Worm (Caenorhabditis elegans) whole organism, early embryonic: ENCODE measurements around the gene smf-2.

ENCODE experiments used
- B0310.2 ChIP-seq: sonication (generic microtip); optimal IDR thresholded peaks from 2 replicates; lab custom pipeline; 2016; ENCODE audit warnings: mild to moderate bottlenecking, missing genetic modification characterization, missing compliant biosample characterization
- F13C5.2 ChIP-seq: sonication (generic microtip); optimal IDR thresholded peaks from 2 replicates; lab custom pipeline; 2017; ENCODE audit warnings: mild to moderate bottlenecking, missing genetic modification characterization, inconsistent platforms, missing compliant biosample characterization
- aly-1 ChIP-seq: sonication (generic microtip); optimal IDR thresholded peaks from 2 replicates; lab custom pipeline; 2016; ENCODE audit warnings: missing genetic modification characterization, missing compliant biosample characterization
- ama-1 ChIP-seq: fragments of 150-350 bp; optimal IDR thresholded peaks from 2 replicates; lab custom pipeline; 2014
- ceh-13 ChIP-seq: fragments of 200-800 bp; sonication (Bioruptor generic); optimal IDR thresholded peaks from 2 replicates; lab custom pipeline; 2018; ENCODE audit warnings: mild to moderate bottlenecking, missing genetic modification characterization, missing compliant biosample characterization
- ceh-36 ChIP-seq: sonication (generic microtip); optimal IDR thresholded peaks from 2 replicates; lab custom pipeline; 2016; ENCODE audit warnings: missing genetic modification characterization, inconsistent platforms, missing compliant biosample characterization
- ets-7 ChIP-seq: sonication (generic microtip); optimal IDR thresholded peaks from 2 replicates; lab custom pipeline; 2016; ENCODE audit warnings: missing genotype, missing genetic modification characterization, missing compliant biosample characterization
- flt-1 ChIP-seq: fragments of 200-800 bp; sonication (Bioruptor generic); IDR thresholded peaks from 2 replicates; pipeline ENCODE4 v1.3.6; 2022; ENCODE audit warnings: missing genetic modification characterization, missing compliant biosample characterization
- hmbx-1 ChIP-seq: sonication (generic microtip); optimal IDR thresholded peaks from 2 replicates; lab custom pipeline; 2016; ENCODE audit warnings: mild to moderate bottlenecking, missing genetic modification characterization, missing compliant biosample characterization
- hmg-4 ChIP-seq: fragments of 200-800 bp; sonication (Bioruptor generic); optimal IDR thresholded peaks from 2 replicates; lab custom pipeline; 2018; ENCODE audit warnings: mild to moderate bottlenecking, missing genetic modification characterization, missing compliant biosample characterization
- hnd-1 ChIP-seq: sonication (generic microtip); optimal IDR thresholded peaks from 2 replicates; lab custom pipeline; 2016; ENCODE audit warnings: missing genetic modification characterization, missing compliant biosample characterization
- pes-1 ChIP-seq: fragments of 200-800 bp; sonication (Bioruptor generic); IDR thresholded peaks from 2 replicates; pipeline ENCODE4 v1.3.6; 2022; ENCODE audit warnings: missing genetic modification reagents, missing genetic modification characterization, missing compliant biosample characterization
- scrt-1 ChIP-seq: fragments of 200-800 bp; sonication (Bioruptor generic); IDR thresholded peaks from 2 replicates; pipeline ENCODE4 v1.3.6; 2022; ENCODE audit warnings: missing genetic modification characterization, missing compliant biosample characterization
- sea-1 ChIP-seq: fragments of 200-800 bp; sonication (Bioruptor generic); conservative IDR thresholded peaks from 2 replicates; pipeline ENCODE4 v1.3.6; 2022; ENCODE audit warnings: missing genetic modification characterization, missing compliant biosample characterization
- tbx-11 ChIP-seq: fragments of 200-800 bp; sonication (Bioruptor generic); IDR thresholded peaks from 2 replicates; pipeline ENCODE4 v1.3.6; 2022; ENCODE audit warnings: missing genetic modification characterization, missing compliant biosample characterization
- tbx-37 ChIP-seq: fragments of 200-800 bp; sonication (Bioruptor generic); conservative IDR thresholded peaks from 2 replicates; pipeline ENCODE4 v1.3.6; 2022; ENCODE audit warnings: missing genetic modification reagents, missing genetic modification characterization, missing compliant biosample characterization
- tra-4 ChIP-seq: sonication (generic microtip); optimal IDR thresholded peaks from 2 replicates; lab custom pipeline; 2017; ENCODE audit warnings: missing genetic modification characterization, missing compliant biosample characterization

The smf-2 gene

DNA sequence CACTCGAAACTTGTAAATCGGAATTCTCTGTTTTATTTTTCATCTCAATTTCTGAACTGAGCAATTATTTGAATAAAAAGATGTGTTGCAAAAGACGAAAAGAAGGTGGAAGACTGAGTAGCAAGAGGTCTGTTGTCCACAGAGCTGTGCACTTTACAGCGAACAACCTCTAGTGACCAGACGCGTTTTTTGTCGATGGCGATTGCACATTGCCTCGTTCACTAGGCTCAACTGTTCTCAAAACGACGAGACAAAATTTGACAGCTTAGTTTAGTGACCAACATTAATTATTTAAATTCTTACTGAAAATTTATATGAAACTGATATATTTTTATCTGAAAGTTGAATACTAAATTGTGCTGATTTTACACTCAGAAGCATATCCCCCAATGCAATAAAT, 14.7 kb upstream of the smf-2 start, which contains the start of gene R03E9.2:
Gene R03E9.2, minus strand, starts transcription at position 101 of the 400 bp plus-strand sequence.
- no peak for TF ChIP-seq ceh-13 (GFP tag; lab: Kevin White, UChicago)
- TF ChIP-seq B0310.2: no peak
- no peak for TF ChIP-seq pes-1 (GFP tag; lab: Robert Waterston, UW)

ce11 chrX:6729593-6729992, 11.1 kb upstream of the smf-2 start, which contains the start of gene K11G12.6:
K11G12.6 (minus strand) TSS chrX:6729657.
- no peak for TF ChIP-seq F13C5.2 (tag; lab: Kevin White, UChicago)

- TF ChIP-seq pes-1 (GFP tag; lab: Robert Waterston, UW) (no peak), hmg-4 (no peak), ets-7 (tag; lab: Kevin White, UChicago) (no peak), hmbx-1 (tag; lab: Kevin White, UChicago) (no peak), flt-1 (GFP tag; lab: Robert Waterston, UW) (no peak), ceh-36 (tag; lab: Kevin White, UChicago) (no peak), sea-1 (GFP tag; lab: Robert Waterston, UW) (no peak), tra-4 (no peak), hnd-1 (no peak), tbx-37 (GFP tag; lab: Robert Waterston, UW) (no peak), F13C5.2 (tag; lab: Kevin White, UChicago) (no peak), tbx-11 (GFP tag; lab: Robert Waterston, UW) (no peak), ceh-13 (GFP tag; lab: Kevin White, UChicago) (no peak), aly-1 (tag; lab: Kevin White, UChicago) (no peak), B0310.2 (no peak), scrt-1 (no peak), ama-1 (lab: Kevin White, UChicago) (no peak)
Observed at ce11 chrX:6728820-6729396, 10.4 kb upstream of the smf-2 start.

DNA sequence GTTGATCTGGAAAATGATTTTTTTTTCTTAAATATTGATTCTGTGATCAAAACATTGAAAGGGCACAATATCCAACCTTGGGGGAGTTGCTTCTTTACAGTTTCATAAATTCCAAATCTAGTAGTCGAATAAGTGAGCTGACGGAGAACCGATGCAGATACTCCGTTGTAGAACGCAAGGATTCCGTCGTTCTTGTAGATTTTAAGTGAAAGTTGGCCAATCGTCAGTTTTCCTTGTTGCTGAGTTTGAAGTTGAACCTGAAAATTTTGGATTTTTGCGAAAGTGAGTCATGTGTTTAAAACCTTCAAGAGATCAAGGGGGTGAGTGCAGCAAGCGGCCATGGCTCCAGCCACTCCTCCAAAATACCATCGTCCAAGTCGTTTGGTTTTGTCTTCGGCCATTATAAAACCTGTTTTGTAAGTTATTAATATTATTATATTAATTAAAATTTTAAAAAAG, 6.8 kb upstream of the smf-2 start, which contains the start of gene slc-25A10:
Gene slc-25A10, minus strand, starts transcription at position 409 of the 459 bp plus-strand sequence.
- no peak for TF ChIP-seq ceh-13 (GFP tag; lab: Kevin White, UChicago)
- no peak for TF ChIP-seq ceh-36 (tag; lab: Kevin White, UChicago)
- TF ChIP-seq tra-4: no peak
- no peak for TF ChIP-seq pes-1 (GFP tag; lab: Robert Waterston, UW)
- no peak for TF ChIP-seq sea-1 (GFP tag; lab: Robert Waterston, UW)
- no peak for TF ChIP-seq ets-7 (tag; lab: Kevin White, UChicago)
- TF ChIP-seq hnd-1: no peak
- no peak for TF ChIP-seq aly-1 (tag; lab: Kevin White, UChicago)
- no peak for TF ChIP-seq hmbx-1 (tag; lab: Kevin White, UChicago)
- no peak for TF ChIP-seq scrt-1
- TF ChIP-seq flt-1 (GFP tag; lab: Robert Waterston, UW): no peak
- no peak for TF ChIP-seq ama-1 (lab: Kevin White, UChicago)
- TF ChIP-seq tbx-37 (GFP tag; lab: Robert Waterston, UW): no peak

DNA sequence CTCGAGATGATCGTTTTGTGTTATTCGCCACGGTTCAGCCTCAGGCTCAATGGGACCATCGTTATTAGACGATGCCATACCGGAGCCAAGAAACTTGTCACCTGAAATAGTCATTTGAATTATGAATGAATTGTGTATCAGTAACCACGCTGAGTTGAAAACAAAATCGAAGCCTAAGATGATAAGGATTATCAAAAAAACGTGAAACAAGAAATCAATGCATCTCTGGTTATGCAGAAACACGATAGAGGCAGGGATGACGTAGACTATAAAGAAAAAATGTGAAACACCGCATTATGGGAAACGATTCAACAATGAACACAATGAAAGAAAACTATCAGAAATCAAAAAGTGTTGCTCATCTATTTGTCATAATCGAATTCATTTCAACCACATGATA, 4.5 kb upstream of the smf-2 start, which contains the start of gene smf-1:
Gene smf-1, minus strand, starts transcription at position 101 of the 400 bp plus-strand sequence.
- no peak for TF ChIP-seq ama-1 (lab: Kevin White, UChicago)
- TF ChIP-seq flt-1 (GFP tag; lab: Robert Waterston, UW): no peak
- TF ChIP-seq tra-4: no peak
- no peak for TF ChIP-seq ceh-13 (GFP tag; lab: Kevin White, UChicago)
- no peak for TF ChIP-seq F13C5.2 (tag; lab: Kevin White, UChicago)
- no peak for TF ChIP-seq pes-1 (GFP tag; lab: Robert Waterston, UW)
- no peak for TF ChIP-seq sea-1 (GFP tag; lab: Robert Waterston, UW)
- no peak for TF ChIP-seq ets-7 (tag; lab: Kevin White, UChicago)
- TF ChIP-seq hmbx-1 (tag; lab: Kevin White, UChicago): no peak
- TF ChIP-seq scrt-1: no peak
- no peak for TF ChIP-seq tbx-37 (GFP tag; lab: Robert Waterston, UW)
- TF ChIP-seq tbx-11 (GFP tag; lab: Robert Waterston, UW): no peak
- TF ChIP-seq aly-1 (tag; lab: Kevin White, UChicago): no peak
- TF ChIP-seq hnd-1: no peak
- no peak for TF ChIP-seq hmg-4
- TF ChIP-seq B0310.2: no peak
- TF ChIP-seq ceh-36 (tag; lab: Kevin White, UChicago): no peak

DNA sequence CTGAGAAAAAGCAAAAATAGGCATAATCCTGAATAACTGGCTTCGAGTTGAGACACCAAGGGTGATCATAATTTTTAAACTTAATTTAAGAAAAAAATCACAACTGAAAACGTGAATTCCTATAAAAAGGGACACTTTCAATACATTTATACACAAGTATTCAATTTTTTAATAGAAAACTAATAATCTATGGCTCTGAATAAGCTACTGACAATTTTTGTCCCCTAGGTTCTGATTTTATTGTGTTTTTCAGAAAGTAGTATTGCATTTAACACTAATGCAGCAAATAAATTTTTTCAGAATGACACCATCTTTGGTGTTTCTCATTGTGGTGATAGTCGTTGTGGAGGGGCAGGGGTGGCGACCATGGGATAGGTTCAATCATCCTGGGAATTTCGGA, 5.2 kb downstream of the smf-2 start, which contains the start of gene nas-11:
Gene nas-11, plus strand, starts transcription at position 301 of the 400 bp plus-strand sequence.
- TF ChIP-seq tbx-11 (GFP tag; lab: Robert Waterston, UW) (no peak), tbx-37 (GFP tag; lab: Robert Waterston, UW) (no peak), ceh-13 (GFP tag; lab: Kevin White, UChicago) (no peak), sea-1 (GFP tag; lab: Robert Waterston, UW) (no peak), tra-4 (no peak), B0310.2 (no peak), ceh-36 (tag; lab: Kevin White, UChicago) (no peak), aly-1 (tag; lab: Kevin White, UChicago) (no peak), hnd-1 (no peak), hmg-4 (no peak), hmbx-1 (tag; lab: Kevin White, UChicago) (no peak), F13C5.2 (tag; lab: Kevin White, UChicago) (no peak), flt-1 (GFP tag; lab: Robert Waterston, UW) (no peak), scrt-1 (no peak), pes-1 (GFP tag; lab: Robert Waterston, UW) (no peak), ama-1 (lab: Kevin White, UChicago) (no peak), ets-7 (tag; lab: Kevin White, UChicago) (no peak)

- TF ChIP-seq ceh-36 (tag; lab: Kevin White, UChicago) (no peak), ama-1 (lab: Kevin White, UChicago) (no peak), scrt-1 (no peak), pes-1 (GFP tag; lab: Robert Waterston, UW) (no peak), hnd-1 (no peak), ceh-13 (GFP tag; lab: Kevin White, UChicago) (no peak), B0310.2 (no peak), sea-1 (GFP tag; lab: Robert Waterston, UW) (no peak), tbx-11 (GFP tag; lab: Robert Waterston, UW) (no peak), flt-1 (GFP tag; lab: Robert Waterston, UW) (no peak), hmbx-1 (tag; lab: Kevin White, UChicago) (no peak), F13C5.2 (tag; lab: Kevin White, UChicago) (no peak), tbx-37 (GFP tag; lab: Robert Waterston, UW) (no peak), tra-4 (no peak), ets-7 (tag; lab: Kevin White, UChicago) (no peak), aly-1 (tag; lab: Kevin White, UChicago) (no peak), hmg-4 (no peak)
Observed at ce11 chrX:6709238-6709637, 9.3 kb downstream of the smf-2 start, which contains the start of gene acr-3. acr-3 (plus strand) TSS chrX:6709538.
